Fruit fly (Drosophila melanogaster): Measurements from ENCODE around the gene Syx17.

The Syx17 gene

dm6 chr3L:4378895-4379294 lies 24.4 kb upstream of the Syx17 start:
- peak; percentile 6 for TF ChIP-seq noc (tag; optimal IDR thresholded peaks at IDR 0.05)

- TF ChIP-seq noc (tag; optimal IDR thresholded peaks at IDR 0.05) = no peak
Observed at dm6 chr3L:4380231-4380645, 23.0 kb upstream of the Syx17 start, which contains the start of gene DopEcR. TSS of gene DopEcR (minus strand) at chr3L:4380387.

dm6 chr3L:4381529-4381928 lies 21.8 kb upstream of the Syx17 start, which contains the start of gene CG32240:
TSS of gene CG32240 (minus strand) at chr3L:4381629.
- no peak for TF ChIP-seq noc (tag; optimal IDR thresholded peaks at IDR 0.05)

dm6 chr3L:4382581-4382980 lies 20.7 kb upstream of the Syx17 start:
- no peak for TF ChIP-seq noc (tag; optimal IDR thresholded peaks at IDR 0.05)

- no peak for TF ChIP-seq noc (tag; optimal IDR thresholded peaks at IDR 0.05)
Observed at dm6 chr3L:4383104-4383503, 20.2 kb upstream of the Syx17 start.

- no peak for TF ChIP-seq noc (tag; optimal IDR thresholded peaks at IDR 0.05)
Observed at dm6 chr3L:4383543-4384325, 19.6 kb upstream of the Syx17 start.

dm6 chr3L:4384326-4384662 lies 19.0 kb upstream of the Syx17 start, which contains the start of gene slow:
TSS of gene slow (plus strand) at chr3L:4384442.
- TF ChIP-seq noc (tag; optimal IDR thresholded peaks at IDR 0.05) = no peak

- no peak for TF ChIP-seq noc (tag; optimal IDR thresholded peaks at IDR 0.05)
Observed at dm6 chr3L:4388215-4388614, 15.1 kb upstream of the Syx17 start.

dm6 chr3L:4389104-4389503 lies 14.2 kb upstream of the Syx17 start:
- no peak for TF ChIP-seq noc (tag; optimal IDR thresholded peaks at IDR 0.05)

dm6 chr3L:4392851-4393250 lies 10.4 kb upstream of the Syx17 start:
- TF ChIP-seq noc (tag; optimal IDR thresholded peaks at IDR 0.05) = no peak

dm6 chr3L:4393642-4394041 lies 9.6 kb upstream of the Syx17 start:
- TF ChIP-seq noc (tag; optimal IDR thresholded peaks at IDR 0.05) = no peak

- no peak for TF ChIP-seq noc (tag; optimal IDR thresholded peaks at IDR 0.05)
Observed at dm6 chr3L:4395501-4396073, 7.7 kb upstream of the Syx17 start.

dm6 chr3L:4396372-4396771 lies 6.9 kb upstream of the Syx17 start:
- no peak for TF ChIP-seq noc (tag; optimal IDR thresholded peaks at IDR 0.05)

dm6 chr3L:4397137-4397536 lies 6.2 kb upstream of the Syx17 start:
- no peak for TF ChIP-seq noc (tag; optimal IDR thresholded peaks at IDR 0.05)

- no peak for TF ChIP-seq noc (tag; optimal IDR thresholded peaks at IDR 0.05)
Observed at dm6 chr3L:4397874-4398273, 5.4 kb upstream of the Syx17 start.

- TF ChIP-seq noc (tag; optimal IDR thresholded peaks at IDR 0.05) = no peak
Observed at dm6 chr3L:4399905-4400304, 3.4 kb upstream of the Syx17 start.

dm6 chr3L:4401241-4401640 lies 2.0 kb upstream of the Syx17 start:
- TF ChIP-seq noc (tag; optimal IDR thresholded peaks at IDR 0.05) = no peak

dm6 chr3L:4405922-4406321 lies 2.6 kb downstream of the Syx17 start, which contains the start of gene CG15019:
TSS of gene CG15019 (minus strand) at chr3L:4406059.
- no peak for TF ChIP-seq noc (tag; optimal IDR thresholded peaks at IDR 0.05)

Data from whole organism, larva.